Worm (Caenorhabditis elegans): Measurements from ENCODE around the gene F36H9.2.

Gene F36H9.2

DNA sequence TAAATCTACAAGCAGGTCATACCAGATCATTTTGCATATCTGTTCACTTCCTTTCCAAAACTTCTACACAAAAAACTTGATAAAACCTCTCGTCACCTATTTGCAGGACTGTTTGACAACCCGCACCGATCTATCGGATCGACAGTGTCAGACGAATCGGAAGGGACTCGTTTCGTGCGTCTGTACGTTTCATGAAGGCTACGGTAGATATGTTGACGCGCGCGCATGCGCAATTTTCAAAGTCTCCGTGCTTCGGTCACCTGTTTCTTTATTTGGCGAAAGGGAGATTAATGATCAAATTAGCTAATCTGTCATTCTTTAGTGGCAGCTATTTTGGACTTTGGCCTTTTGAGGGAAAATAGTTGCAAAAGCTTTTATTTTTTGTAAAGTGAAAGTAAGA is 1.2 kb downstream of the F36H9.2 start:
- TF ChIP-seq lin-1 (GFP tag; IDR thresholded peaks at IDR 0.05) (no peak), fos-1 (tag; optimal IDR thresholded peaks at IDR 0.05) (no peak), gei-8 (GFP tag; optimal IDR thresholded peaks at IDR 0.05) (no peak), mes-2 (tag; optimal IDR thresholded peaks at IDR 0.05; ENCODE audit: poor library complexity, severe bottlenecking) (no peak), hlh-11 (tag; optimal IDR thresholded peaks at IDR 0.05) (no peak), nhr-41 (GFP tag; IDR thresholded peaks at IDR 0.05) (no peak), mdl-1 (tag; optimal IDR thresholded peaks at IDR 0.05) (peak in 1 of 2 experiments; percentile 54), pha-4 (GFP tag; IDR thresholded peaks at IDR 0.05) (no peak), pha-4 (tag; optimal IDR thresholded peaks at IDR 0.05) (no peak), hmg-1.1 (GFP tag; IDR thresholded peaks at IDR 0.05) (no peak), rbr-2 (tag; optimal IDR thresholded peaks at IDR 0.05) (no peak), zip-11 (GFP tag; IDR thresholded peaks at IDR 0.05) (no peak), lin-13 (GFP tag; optimal IDR thresholded peaks at IDR 0.05) (no peak), nhr-48 (tag; optimal IDR thresholded peaks at IDR 0.05) (peak; percentile 61), mxl-3 (GFP tag; optimal IDR thresholded peaks at IDR 0.05) (peak; percentile 67), nhr-28 (tag; optimal IDR thresholded peaks at IDR 0.05) (peak; percentile 54), unc-62 (GFP tag; optimal IDR thresholded peaks at IDR 0.05 in 1 of 2) (peak in 1 of 2 experiments; percentile 73), unc-62 (tag; optimal IDR thresholded peaks at IDR 0.05) (no peak), dmd-8 (GFP tag; IDR thresholded peaks at IDR 0.05) (no peak), cey-2 (tag; optimal IDR thresholded peaks at IDR 0.05; ENCODE audit: borderline replicate concordance, insufficient read depth) (no peak), Y105C5A.15 (GFP tag; IDR thresholded peaks at IDR 0.05) (no peak), pqm-1 (tag; optimal IDR thresholded peaks at IDR 0.05) (no peak), daf-16 (GFP tag; optimal IDR thresholded peaks at IDR 0.05) (no peak), daf-16 (tag; optimal IDR thresholded peaks at IDR 0.05) (no peak), nhr-237 (tag; optimal IDR thresholded peaks at IDR 0.05) (no peak), nhr-10 (tag; optimal IDR thresholded peaks at IDR 0.05) (no peak)

- no peak for TF ChIP-seq F10B5.3 (tag; optimal IDR thresholded peaks at IDR 0.05)
These were observed 6.0 kb downstream of the F36H9.2 start, which contains the start of gene F36H9.1 for ce11 chrV:1794218-1794617. TSS of gene F36H9.1 (plus strand) at chrV:1794518.

- TF ChIP-seq mdt-29 (GFP tag; IDR thresholded peaks at IDR 0.05): no peak
- TF ChIP-seq set-16 (GFP tag; IDR thresholded peaks at IDR 0.05): 0 out of 2 replicates have a peak, but pooled peaks have one; percentile 28
- TF ChIP-seq ztf-7 (tag; optimal IDR thresholded peaks at IDR 0.05): no peak
- TF ChIP-seq hlh-11 (tag; optimal IDR thresholded peaks at IDR 0.05): no peak
- no peak for TF ChIP-seq pha-4 (GFP tag; IDR thresholded peaks at IDR 0.05)
- TF ChIP-seq pha-4 (tag; optimal IDR thresholded peaks at IDR 0.05): no peak
- TF ChIP-seq unc-39 (tag; optimal IDR thresholded peaks at IDR 0.05): no peak
- no peak for TF ChIP-seq ceh-44 (GFP tag; IDR thresholded peaks at IDR 0.05)
- no peak for TF ChIP-seq dve-1 (tag; optimal IDR thresholded peaks at IDR 0.05; ENCODE audit: insufficient read depth)
- TF ChIP-seq saeg-2 (GFP tag; IDR thresholded peaks at IDR 0.05): no peak
These were observed 9.6 kb downstream of the F36H9.2 start, which contains the start of gene F36H9.10 for ce11 chrV:1797900-1798299. TSS of gene F36H9.10 (plus strand) at chrV:1798200.

DNA sequence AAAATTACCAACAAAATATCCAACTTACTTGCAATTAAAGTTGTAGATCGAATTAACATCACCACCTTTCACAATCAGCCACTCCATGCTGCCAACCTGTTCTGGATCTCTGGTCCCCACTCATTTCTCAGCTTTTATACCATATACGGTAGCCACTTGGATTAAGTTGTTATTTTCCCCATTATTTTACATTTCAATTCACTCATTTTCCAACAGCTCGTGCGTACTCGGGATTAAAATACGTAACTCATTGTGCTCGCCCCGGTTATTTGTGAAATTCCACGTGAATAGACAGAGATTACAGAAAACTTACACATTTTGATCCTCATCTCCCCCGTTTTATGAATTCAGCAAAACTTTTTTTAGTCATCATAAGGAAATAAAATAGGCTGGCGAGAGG is 14.8 kb downstream of the F36H9.2 start, which contains the start of gene srt-41:
Gene srt-41 (minus strand): TSS at position 101 of the 400 bp plus-strand sequence.
- TF ChIP-seq ceh-28 (tag; optimal IDR thresholded peaks at IDR 0.05): no peak
- TF ChIP-seq saeg-2 (GFP tag; IDR thresholded peaks at IDR 0.05): no peak
- no peak for TF ChIP-seq lin-1 (GFP tag; IDR thresholded peaks at IDR 0.05)
- TF ChIP-seq snpc-1.2 (GFP tag; IDR thresholded peaks at IDR 0.05): no peak
- TF ChIP-seq nhr-10 (tag; optimal IDR thresholded peaks at IDR 0.05): no peak
- TF ChIP-seq madf-5 (GFP tag; IDR thresholded peaks at IDR 0.05): no peak
- no peak for TF ChIP-seq zfp-2 (tag; optimal IDR thresholded peaks at IDR 0.05)
- no peak for TF ChIP-seq ceh-62 (tag; optimal IDR thresholded peaks at IDR 0.05)
- no peak for TF ChIP-seq egl-27 (tag; optimal IDR thresholded peaks at IDR 0.05)
